Fruit fly (Drosophila melanogaster) whole organism, adult: Measurements from ENCODE around the gene CG34461.

ENCODE experiments used
- CG11617 ChIP-seq: fragments of 200-800 bp; sonication (Bioruptor generic); optimal IDR thresholded peaks from 2 replicates; lab custom pipeline; 2017; ENCODE audit warnings: mild to moderate bottlenecking, missing biosample characterization, missing genetic modification reagents, missing genetic modification characterization
- CG12768 ChIP-seq: fragments of 200-800 bp; sonication (Bioruptor generic); optimal IDR thresholded peaks from 2 replicates; lab custom pipeline; 2017; ENCODE audit warnings: missing biosample characterization, missing genetic modification characterization, mild to moderate bottlenecking, moderate library complexity, missing genetic modification reagents
- CG14711 ChIP-seq: fragments of 200-800 bp; sonication (Bioruptor generic); optimal IDR thresholded peaks from 2 replicates; lab custom pipeline; 2018; ENCODE audit warnings: missing biosample characterization, mild to moderate bottlenecking, missing genetic modification characterization, moderate library complexity
- CG1620 ChIP-seq: fragments of 200-800 bp; sonication (Bioruptor generic); optimal IDR thresholded peaks from 2 replicates; lab custom pipeline; 2016; ENCODE audit warnings: missing biosample characterization, missing genetic modification characterization
- CG33017 ChIP-seq: fragments of 200-800 bp; sonication (Bioruptor generic); optimal IDR thresholded peaks from 2 replicates; lab custom pipeline; 2018; ENCODE audit warnings: missing biosample characterization, mild to moderate bottlenecking, missing genetic modification characterization, moderate library complexity
- CG5204 ChIP-seq: fragments of 200-800 bp; sonication (Bioruptor generic); optimal IDR thresholded peaks from 2 replicates; lab custom pipeline; 2016; ENCODE audit warnings: missing biosample characterization, missing genetic modification characterization
- CG7045 ChIP-seq: fragments of 200-800 bp; sonication (Bioruptor generic); optimal IDR thresholded peaks from 2 replicates; lab custom pipeline; 2017; ENCODE audit warnings: missing biosample characterization, mild to moderate bottlenecking, missing genetic modification characterization
- CG7101 ChIP-seq: fragments of 200-800 bp; sonication (Bioruptor generic); optimal IDR thresholded peaks from 2 replicates; lab custom pipeline; 2018; ENCODE audit warnings: missing biosample characterization, mild to moderate bottlenecking, missing genetic modification characterization, moderate library complexity
- Clk ChIP-seq: fragments of 200-800 bp; sonication (Bioruptor generic); optimal IDR thresholded peaks from 2 replicates; lab custom pipeline; 2017; ENCODE audit warnings: missing biosample characterization, missing genetic modification characterization
- Crg-1 ChIP-seq: fragments of 200-800 bp; sonication (Bioruptor generic); optimal IDR thresholded peaks from 2 replicates; lab custom pipeline; 2016; ENCODE audit warnings: missing biosample characterization, missing genetic modification characterization
- Hr96 ChIP-seq: fragments of 200-800 bp; sonication (Bioruptor generic); optimal IDR thresholded peaks from 2 replicates; lab custom pipeline; 2016; ENCODE audit warnings: missing biosample characterization, missing genetic modification characterization
- Mnt ChIP-seq: fragments of 200-800 bp; sonication (Bioruptor generic); optimal IDR thresholded peaks from 2 replicates; lab custom pipeline; 2016; ENCODE audit warnings: missing biosample characterization, mild to moderate bottlenecking, missing genetic modification characterization
- bab1 ChIP-seq: fragments of 200-800 bp; sonication (Bioruptor generic); optimal IDR thresholded peaks from 3 replicates; lab custom pipeline; 2019; ENCODE audit warnings: missing biosample characterization, mild to moderate bottlenecking, missing genetic modification characterization, moderate library complexity
- cic ChIP-seq: fragments of 200-800 bp; sonication (Bioruptor generic); optimal IDR thresholded peaks from 2 replicates; lab custom pipeline; 2017; ENCODE audit warnings: missing biosample characterization, mild to moderate bottlenecking, missing genetic modification characterization, moderate library complexity
- cnc ChIP-seq, 2 experiments: fragments of >200 bp; optimal IDR thresholded peaks; 2 replicates each; lab custom pipeline; 2017
- kay ChIP-seq: fragments of 200-800 bp; sonication (Bioruptor generic); peaks from one replicate; lab custom pipeline; 2016; ENCODE audit warnings: missing biosample characterization, missing genetic modification characterization, borderline replicate concordance
- ovo ChIP-seq: fragments of 200-800 bp; sonication (Bioruptor generic); optimal IDR thresholded peaks from 2 replicates; lab custom pipeline; 2016; ENCODE audit warnings: missing biosample characterization, missing genetic modification characterization
- pad ChIP-seq: fragments of 200-800 bp; sonication (Bioruptor generic); optimal IDR thresholded peaks from 3 replicates; lab custom pipeline; 2017; ENCODE audit warnings: missing biosample characterization, missing genetic modification characterization, mild to moderate bottlenecking, moderate library complexity, missing genetic modification reagents
- tj ChIP-seq: fragments of 200-800 bp; sonication (Bioruptor generic); optimal IDR thresholded peaks from 3 replicates; lab custom pipeline; 2017; ENCODE audit warnings: missing biosample characterization, mild to moderate bottlenecking, missing genetic modification characterization, moderate library complexity
- toe ChIP-seq: fragments of 200-800 bp; sonication (Bioruptor generic); optimal IDR thresholded peaks from 2 replicates; lab custom pipeline; 2016; ENCODE audit warnings: missing biosample characterization, missing genetic modification characterization

The CG34461 gene

dm6 chr3L:8333574-8333973 is 7.9 kb downstream of the CG34461 start:
- TF ChIP-seq Mnt (GFP tag; lab: Kevin White, UChicago) (no peak), CG7101 (tag; lab: Kevin White, UChicago) (no peak), cic (GFP tag; lab: Kevin White, UChicago) (no peak), cnc (optimal IDR thresholded peaks at IDR 0.05; lab: Kevin White, UChicago) (no peak), CG14711 (no peak), CG33017 (tag; lab: Kevin White, UChicago) (no peak), Clk (GFP tag; lab: Kevin White, UChicago) (no peak), CG7045 (GFP tag; lab: Kevin White, UChicago) (no peak), tj (GFP tag; lab: Kevin White, UChicago) (no peak), CG5204 (GFP tag; lab: Kevin White, UChicago) (no peak), toe (GFP tag; lab: Kevin White, UChicago) (no peak), CG12768 (GFP tag; lab: Kevin White, UChicago) (no peak), Hr96 (GFP tag; lab: Kevin White, UChicago) (no peak), CG1620 (no peak), CG11617 (GFP tag; lab: Kevin White, UChicago) (no peak), Crg-1 (GFP tag; lab: Kevin White, UChicago) (no peak), pad (no peak), ovo (GFP tag; lab: Kevin White, UChicago) (no peak), kay (GFP tag; lab: Kevin White, UChicago) (no peak), bab1 (GFP tag; lab: Kevin White, UChicago) (no peak)

dm6 chr3L:8334338-8334737 is 8.7 kb downstream of the CG34461 start:
- no peak for TF ChIP-seq Clk (GFP tag; lab: Kevin White, UChicago)
- TF ChIP-seq CG12768 (GFP tag; lab: Kevin White, UChicago) = no peak
- TF ChIP-seq CG7045 (GFP tag; lab: Kevin White, UChicago) = no peak
- TF ChIP-seq CG7101 (tag; lab: Kevin White, UChicago) = no peak

- TF ChIP-seq cic (GFP tag; lab: Kevin White, UChicago) = no peak
- TF ChIP-seq Mnt (GFP tag; lab: Kevin White, UChicago) = no peak
- TF ChIP-seq CG5204 (GFP tag; lab: Kevin White, UChicago) = no peak
- no peak for TF ChIP-seq CG1620
- TF ChIP-seq toe (GFP tag; lab: Kevin White, UChicago) = no peak
- no peak for TF ChIP-seq CG33017 (tag; lab: Kevin White, UChicago)
- TF ChIP-seq Clk (GFP tag; lab: Kevin White, UChicago) = no peak
- no peak for TF ChIP-seq CG7045 (GFP tag; lab: Kevin White, UChicago)
- TF ChIP-seq Crg-1 (GFP tag; lab: Kevin White, UChicago) = no peak
- TF ChIP-seq CG14711 = no peak
- TF ChIP-seq CG11617 (GFP tag; lab: Kevin White, UChicago) = no peak
- no peak for TF ChIP-seq pad
- TF ChIP-seq kay (GFP tag; lab: Kevin White, UChicago) = no peak
- TF ChIP-seq CG12768 (GFP tag; lab: Kevin White, UChicago) = no peak
- no peak for TF ChIP-seq Hr96 (GFP tag; lab: Kevin White, UChicago)
- TF ChIP-seq bab1 (GFP tag; lab: Kevin White, UChicago) = no peak
- TF ChIP-seq ovo (GFP tag; lab: Kevin White, UChicago) = no peak
- TF ChIP-seq cnc (optimal IDR thresholded peaks at IDR 0.05; lab: Kevin White, UChicago) = no peak
- no peak for TF ChIP-seq tj (GFP tag; lab: Kevin White, UChicago)
Observed at dm6 chr3L:8336372-8336771, 10.7 kb downstream of the CG34461 start, which contains the start of gene Cpr66Cb. Gene Cpr66Cb, plus strand, starts transcription at chr3L:8336672.

dm6 chr3L:8338921-8339320 is 13.3 kb downstream of the CG34461 start, which contains the start of gene Pex2:
Gene Pex2, plus strand, starts transcription at chr3L:8339051.
- TF ChIP-seq kay (GFP tag; lab: Kevin White, UChicago) (peak; percentile 76), Clk (GFP tag; lab: Kevin White, UChicago) (no peak), CG5204 (GFP tag; lab: Kevin White, UChicago) (peak; percentile 3), CG14711 (peak; percentile 31), CG12768 (GFP tag; lab: Kevin White, UChicago) (peak; percentile 82), CG11617 (GFP tag; lab: Kevin White, UChicago) (peak; percentile 18), ovo (GFP tag; lab: Kevin White, UChicago) (no peak), toe (GFP tag; lab: Kevin White, UChicago) (peak; percentile 43), tj (GFP tag; lab: Kevin White, UChicago) (no peak), CG7045 (GFP tag; lab: Kevin White, UChicago) (no peak), bab1 (GFP tag; lab: Kevin White, UChicago) (peak; percentile 53), Mnt (GFP tag; lab: Kevin White, UChicago) (peak; percentile 64), CG33017 (tag; lab: Kevin White, UChicago) (peak; percentile 51), Hr96 (GFP tag; lab: Kevin White, UChicago) (no peak), cic (GFP tag; lab: Kevin White, UChicago) (peak; percentile 99), cnc (optimal IDR thresholded peaks at IDR 0.05; lab: Kevin White, UChicago) (no peak), CG1620 (peak; percentile 57), pad (peak; percentile 15), Crg-1 (GFP tag; lab: Kevin White, UChicago) (peak; percentile 34), CG7101 (tag; lab: Kevin White, UChicago) (peak; percentile 48)

- TF ChIP-seq toe (GFP tag; lab: Kevin White, UChicago) (peak; percentile 83), tj (GFP tag; lab: Kevin White, UChicago) (peak; percentile 41), CG7101 (tag; lab: Kevin White, UChicago) (peak; percentile 79), Clk (GFP tag; lab: Kevin White, UChicago) (no peak), ovo (GFP tag; lab: Kevin White, UChicago) (peak; percentile 50), CG11617 (GFP tag; lab: Kevin White, UChicago) (peak; percentile 85), bab1 (GFP tag; lab: Kevin White, UChicago) (peak; percentile 69), CG5204 (GFP tag; lab: Kevin White, UChicago) (peak; percentile 86), CG33017 (tag; lab: Kevin White, UChicago) (peak; percentile 38), Mnt (GFP tag; lab: Kevin White, UChicago) (peak; percentile 67), pad (peak; percentile 60), CG1620 (peak; percentile 85), CG7045 (GFP tag; lab: Kevin White, UChicago) (peak; percentile 67), CG12768 (GFP tag; lab: Kevin White, UChicago) (peak; percentile 79), kay (GFP tag; lab: Kevin White, UChicago) (peak; percentile 59), cnc (optimal IDR thresholded peaks at IDR 0.05; lab: Kevin White, UChicago) (no peak), cic (GFP tag; lab: Kevin White, UChicago) (peak; percentile 30), Hr96 (GFP tag; lab: Kevin White, UChicago) (peak; percentile 74), CG14711 (peak; percentile 56), Crg-1 (GFP tag; lab: Kevin White, UChicago) (peak; percentile 78)
Observed at dm6 chr3L:8340264-8341095, 14.8 kb downstream of the CG34461 start, which contains the start of the genes Prim1 and CG7083. Gene Prim1, plus strand, starts transcription at chr3L:8340314. Gene CG7083, plus strand, starts transcription at chr3L:8340785.
